Worm (Caenorhabditis elegans): Measurements from ENCODE around the gene hif-1.

DNA sequence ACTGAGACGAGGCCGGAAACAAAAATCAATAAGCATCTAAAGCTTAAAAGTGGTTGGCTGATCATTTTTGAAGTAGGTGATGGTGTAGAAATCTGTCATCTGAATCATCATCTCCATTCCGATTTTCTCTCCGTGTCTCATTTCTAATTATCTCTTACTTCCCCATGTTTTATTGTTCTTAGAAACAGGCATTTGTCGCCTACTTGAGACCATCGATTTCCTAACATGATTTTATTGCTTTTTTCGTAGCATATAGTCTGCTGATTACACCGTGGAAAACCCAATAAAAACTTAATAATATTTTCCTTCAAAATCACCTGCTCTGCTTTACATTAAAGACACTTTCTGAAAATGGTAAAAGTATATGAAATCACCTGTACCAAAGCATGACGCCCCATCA, 4.9 kb upstream of the hif-1 start, which contains the start of gene F38A6.4:
- TF ChIP-seq him-1 (tag; optimal IDR thresholded peaks at IDR 0.05) (no peak), dao-5 (tag; optimal IDR thresholded peaks at IDR 0.05) (no peak), W03F9.2 (tag; optimal IDR thresholded peaks at IDR 0.05) (no peak)

Measured in whole organism, L4/young adult.